Worm (Caenorhabditis elegans) whole organism, mixed stage, embryonic: ENCODE measurements around the gene C08B6.3.

ENCODE experiments used
- ces-1 ChIP-seq: fragments of 150-350 bp; optimal IDR thresholded peaks from 2 replicates; lab custom pipeline; 2014; ENCODE audit warnings: missing biosample characterization, missing genetic modification reagents, missing genetic modification characterization
- mep-1 ChIP-seq: fragments of 150-350 bp; optimal IDR thresholded peaks from 2 replicates; lab custom pipeline; 2017; ENCODE audit warnings: missing biosample characterization, missing genetic modification reagents, missing genetic modification characterization, inconsistent platforms
- pha-4 ChIP-seq: fragments of 150-350 bp; optimal IDR thresholded peaks from 2 replicates; lab custom pipeline; 2018; ENCODE audit warnings: missing biosample characterization, missing genetic modification reagents, missing genetic modification characterization
- snpc-4 ChIP-seq: fragments of 150-350 bp; optimal IDR thresholded peaks from 2 replicates; lab custom pipeline; 2014; ENCODE audit warnings: missing biosample characterization, missing genetic modification characterization
- ztf-11 ChIP-seq: fragments of 150-350 bp; optimal IDR thresholded peaks from 2 replicates; lab custom pipeline; 2014; ENCODE audit warnings: missing biosample characterization, missing genetic modification characterization

DNA sequence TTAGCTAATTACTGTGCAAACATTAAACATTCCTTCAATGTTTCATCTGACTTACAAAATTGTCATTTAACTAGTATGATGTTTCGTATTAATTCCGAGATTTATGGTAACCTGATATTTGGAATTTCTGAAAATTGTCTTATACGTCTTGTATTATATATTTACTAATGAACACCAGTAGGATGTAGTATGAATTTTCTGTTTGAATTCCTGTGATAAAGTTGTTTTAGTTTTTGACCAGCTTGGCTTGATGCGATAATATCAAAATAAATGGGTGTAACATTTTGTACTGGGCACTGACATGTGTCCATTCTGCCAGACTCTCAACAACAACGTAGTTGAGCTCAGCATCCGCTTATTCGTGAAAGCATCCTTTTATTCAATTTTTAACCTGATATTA lies 27.2 kb downstream of the C08B6.3 start, which contains the start of gene R04B5.6:
- TF ChIP-seq snpc-4: no peak
- no peak for TF ChIP-seq ztf-11 (tag; lab: Kevin White, UChicago)
- no peak for TF ChIP-seq ces-1 (GFP tag; lab: Kevin White, UChicago)
- TF ChIP-seq mep-1: no peak
- TF ChIP-seq pha-4 (tag; lab: Kevin White, UChicago): no peak
